Fruit fly (Drosophila melanogaster): ENCODE results near the gene CG7149.
"Not testable (repeated sequence)": the region's sequence is repeated elsewhere in the genome, so short reads cannot be mapped to it uniquely, and the experiment has no call there.

Gene CG7149

DNA sequence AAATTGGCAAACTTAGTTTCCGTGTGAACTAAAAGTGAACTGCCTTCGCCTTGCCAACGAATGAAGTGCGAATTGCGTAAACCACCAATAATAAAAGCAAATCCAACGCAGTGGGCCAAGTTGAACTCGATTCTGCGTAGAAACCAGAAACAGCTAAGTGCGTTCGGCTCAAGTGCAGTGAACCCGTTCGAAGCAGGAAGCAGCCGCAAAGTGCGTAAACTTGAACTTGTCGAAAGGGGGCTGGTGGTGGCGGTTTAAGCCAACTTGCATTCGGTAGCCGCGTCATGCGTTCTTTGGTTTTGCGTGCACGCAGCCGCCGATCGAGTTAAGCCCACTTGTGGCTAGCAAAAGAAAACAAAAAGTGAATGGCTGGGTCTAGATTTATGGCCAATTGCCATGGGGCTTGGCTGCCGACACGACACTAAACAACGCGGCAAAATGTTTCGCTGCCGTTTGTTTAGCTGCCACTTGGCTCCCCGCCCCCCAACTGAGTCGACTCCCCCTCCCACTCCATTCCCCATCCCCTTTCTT, 39.7 kb downstream of the CG7149 start:
- no peak for TF ChIP-seq gl (tag; optimal IDR thresholded peaks at IDR 0.05)
- TF ChIP-seq Pif1A (GFP tag; optimal IDR thresholded peaks at IDR 0.05): no peak
- TF ChIP-seq CG17806 (tag; optimal IDR thresholded peaks at IDR 0.05): no peak
- no peak for TF ChIP-seq Pif1B (GFP tag; optimal IDR thresholded peaks at IDR 0.05)
- no peak for TF ChIP-seq CG14655 (GFP tag; optimal IDR thresholded peaks at IDR 0.05)
- TF ChIP-seq CG8301 (tag; optimal IDR thresholded peaks at IDR 0.05): no peak
- TF ChIP-seq CG10348 (GFP tag; IDR thresholded peaks at IDR 0.05): no peak
- no peak for TF ChIP-seq CG12605 (GFP tag; IDR thresholded peaks at IDR 0.05)
- TF ChIP-seq CG13204 (GFP tag; optimal IDR thresholded peaks at IDR 0.05): peak; percentile 17
- TF ChIP-seq EcR (GFP tag; optimal IDR thresholded peaks at IDR 0.05): peak; percentile 95
- no peak for TF ChIP-seq Snoo (tag; optimal IDR thresholded peaks at IDR 0.05)
- no peak; the same call in 1 of the 2 replicates for TF ChIP-seq Ets98B (GFP tag; IDR thresholded peaks at IDR 0.05)
- 0 out of 3 replicates have a peak, but pooled peaks have one; percentile 20 for TF ChIP-seq fd96Ca (GFP tag; IDR thresholded peaks at IDR 0.05)
- no peak for TF ChIP-seq CG8159 (tag; optimal IDR thresholded peaks at IDR 0.05)
- no peak for TF ChIP-seq CG34367 (tag; optimal IDR thresholded peaks at IDR 0.05)
- 0 out of 3 replicates have a peak, but pooled peaks have one; percentile 40 for TF ChIP-seq CG4496 (GFP tag; IDR thresholded peaks at IDR 0.05)
- no peak for TF ChIP-seq D1 (tag; optimal IDR thresholded peaks at IDR 0.05)
- TF ChIP-seq CG32121 (GFP tag; IDR thresholded peaks at IDR 0.05): no peak
- no peak for TF ChIP-seq CG9948 (tag; optimal IDR thresholded peaks at IDR 0.05)
- no peak for TF ChIP-seq CG15710 (tag; optimal IDR thresholded peaks at IDR 0.05)
- TF ChIP-seq rn (GFP tag; IDR thresholded peaks at IDR 0.05): no peak

dm6 chr2L:7746975-7747374, 43.4 kb downstream of the CG7149 start, which contains the start of gene ATPsynGL:
Gene ATPsynGL (plus strand): TSS chr2L:7747275.
- no peak for TF ChIP-seq Ets98B (GFP tag; IDR thresholded peaks at IDR 0.05)
- no peak for TF ChIP-seq Pif1B (GFP tag; optimal IDR thresholded peaks at IDR 0.05)
- TF ChIP-seq Snoo (tag; optimal IDR thresholded peaks at IDR 0.05): no peak
- no peak for TF ChIP-seq D1 (tag; optimal IDR thresholded peaks at IDR 0.05)

dm6 chr2L:7744739-7745138, 45.6 kb downstream of the CG7149 start, which contains the start of gene CG7214:
Gene CG7214 (minus strand): TSS chr2L:7744839.
- TF ChIP-seq CG9948 (tag; optimal IDR thresholded peaks at IDR 0.05) (no peak), CG14655 (GFP tag; optimal IDR thresholded peaks at IDR 0.05) (no peak), CG12605 (GFP tag; IDR thresholded peaks at IDR 0.05) (no peak), CG17806 (tag; optimal IDR thresholded peaks at IDR 0.05) (no peak), CG8159 (tag; optimal IDR thresholded peaks at IDR 0.05) (no peak), rn (GFP tag; IDR thresholded peaks at IDR 0.05) (no peak), CG4496 (GFP tag; IDR thresholded peaks at IDR 0.05) (no peak), CG32121 (GFP tag; IDR thresholded peaks at IDR 0.05) (no peak)

- TF ChIP-seq rn (GFP tag; IDR thresholded peaks at IDR 0.05) (peak; percentile 26; the same call in 1 of the 2 replicates), CG10348 (GFP tag; IDR thresholded peaks at IDR 0.05) (no peak)
These were observed 46.1 kb downstream of the CG7149 start for dm6 chr2L:7744208-7744607.

dm6 chr2L:7741437-7741836, 48.9 kb downstream of the CG7149 start, which contains the start of gene Acp1:
Gene Acp1 (minus strand): TSS chr2L:7741537.
- TF ChIP-seq CG14655 (GFP tag; optimal IDR thresholded peaks at IDR 0.05) (no peak), fd96Ca (GFP tag; IDR thresholded peaks at IDR 0.05) (no peak), D1 (tag; optimal IDR thresholded peaks at IDR 0.05) (no peak), CG34367 (tag; optimal IDR thresholded peaks at IDR 0.05) (no peak), CG15710 (tag; optimal IDR thresholded peaks at IDR 0.05) (no peak), gl (tag; optimal IDR thresholded peaks at IDR 0.05) (no peak), CG17806 (tag; optimal IDR thresholded peaks at IDR 0.05) (no peak), CG4496 (GFP tag; IDR thresholded peaks at IDR 0.05) (no peak), CG9948 (tag; optimal IDR thresholded peaks at IDR 0.05) (no peak), CG8159 (tag; optimal IDR thresholded peaks at IDR 0.05) (no peak), CG12605 (GFP tag; IDR thresholded peaks at IDR 0.05) (no peak), EcR (GFP tag; optimal IDR thresholded peaks at IDR 0.05) (no peak), rn (GFP tag; IDR thresholded peaks at IDR 0.05) (no peak)

DNA sequence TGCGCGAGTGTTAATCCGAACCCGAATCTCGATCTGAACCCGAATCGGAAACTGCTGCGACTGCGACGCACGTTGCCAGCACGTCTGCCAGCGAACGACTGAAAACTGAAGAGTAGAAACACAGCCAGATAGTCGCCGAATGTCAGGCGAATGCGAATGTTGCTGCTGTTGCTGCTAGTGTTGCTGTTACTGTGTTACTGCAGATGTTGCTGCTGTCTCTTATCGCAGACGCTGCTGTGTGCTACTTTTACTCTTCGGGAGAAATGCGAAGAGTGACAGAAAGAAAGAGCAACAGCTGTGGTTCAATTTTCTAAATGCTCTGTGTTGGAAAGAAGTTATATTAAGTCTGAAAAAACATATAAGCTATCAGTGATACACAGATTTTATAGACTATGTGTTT, 51.6 kb downstream of the CG7149 start, which contains the start of gene CG31904:
Gene CG31904 (minus strand): TSS at position 101 of the 400 bp plus-strand sequence.
- not testable (repeated sequence) for TF ChIP-seq CG13204 (GFP tag; optimal IDR thresholded peaks at IDR 0.05); CG14655 (GFP tag; optimal IDR thresholded peaks at IDR 0.05); CG8159 (tag; optimal IDR thresholded peaks at IDR 0.05)
